Worm (Caenorhabditis elegans) whole organism, L2 larva: ENCODE data around the gene F32D8.15.

Source experiments
- C34F6.9 ChIP-seq: fragments of 150-350 bp; optimal IDR thresholded peaks from 2 replicates; lab custom pipeline; 2014; ENCODE audit warnings: missing biosample characterization, missing genetic modification characterization
- F13H6.1 ChIP-seq: sonication (generic microtip); optimal IDR thresholded peaks from 2 replicates; lab custom pipeline; 2016; ENCODE audit warnings: missing genetic modification characterization, missing compliant biosample characterization
- R02D3.7 ChIP-seq: fragments of 150-350 bp; optimal IDR thresholded peaks from 2 replicates; lab custom pipeline; 2014; ENCODE audit warnings: missing biosample characterization, missing genetic modification characterization
- Y55F3AM.14 ChIP-seq: fragments of 200-800 bp; sonication (Bioruptor generic); optimal IDR thresholded peaks from 2 replicates; lab custom pipeline; 2018; ENCODE audit warnings: mild to moderate bottlenecking, missing genetic modification characterization, missing compliant biosample characterization
- ZK546.5 ChIP-seq: sonication (generic microtip); optimal IDR thresholded peaks from 2 replicates; lab custom pipeline; 2017; ENCODE audit warnings: missing biosample characterization, missing genetic modification characterization
- alr-1 ChIP-seq: fragments of 150-350 bp; optimal IDR thresholded peaks from 2 replicates; lab custom pipeline; 2014; ENCODE audit warnings: missing biosample characterization, missing genetic modification characterization
- aly-2 ChIP-seq: fragments of 150-350 bp; optimal IDR thresholded peaks from 2 replicates; lab custom pipeline; 2014; ENCODE audit warnings: missing biosample characterization, missing genetic modification characterization
- ama-1 ChIP-seq: fragments of 150-350 bp; optimal IDR thresholded peaks from 2 replicates; lab custom pipeline; 2018; ENCODE audit warnings: inconsistent platforms
- blmp-1 ChIP-seq: sonication (generic microtip); optimal IDR thresholded peaks from 2 replicates; lab custom pipeline; 2017; ENCODE audit warnings: missing genetic modification characterization, mild to moderate bottlenecking, missing compliant biosample characterization, antibody characterized with exemption, moderate library complexity; ENCODE audit not compliant: insufficient read depth
- ceh-16 ChIP-seq: fragments of 150-350 bp; optimal IDR thresholded peaks from 2 replicates; lab custom pipeline; 2014; ENCODE audit warnings: missing biosample characterization, missing genetic modification characterization
- ceh-82 ChIP-seq: fragments of 150-350 bp; optimal IDR thresholded peaks from 2 replicates; lab custom pipeline; 2014; ENCODE audit warnings: missing biosample characterization, missing genetic modification characterization
- crh-2 ChIP-seq: sonication (generic microtip); optimal IDR thresholded peaks from 2 replicates; lab custom pipeline; 2017; ENCODE audit warnings: missing biosample characterization, missing genetic modification characterization
- dmd-4 ChIP-seq: sonication (generic microtip); optimal IDR thresholded peaks from 2 replicates; lab custom pipeline; 2017; ENCODE audit warnings: missing biosample characterization, missing genetic modification characterization
- egl-27 ChIP-seq: sonication (generic microtip); optimal IDR thresholded peaks from 3 replicates; lab custom pipeline; 2017; ENCODE audit warnings: missing biosample characterization, missing genetic modification reagents, missing genetic modification characterization
- elt-1 ChIP-seq: fragments of 150-350 bp; optimal IDR thresholded peaks from 2 replicates; lab custom pipeline; 2014; ENCODE audit warnings: missing biosample characterization, missing genetic modification characterization
- elt-3 ChIP-seq: sonication (generic microtip); optimal IDR thresholded peaks from 2 replicates; lab custom pipeline; 2017; ENCODE audit warnings: missing biosample characterization, missing genetic modification characterization
- fos-1 ChIP-seq: fragments of 150-350 bp; optimal IDR thresholded peaks from 2 replicates; lab custom pipeline; 2014; ENCODE audit warnings: missing biosample characterization, missing genetic modification characterization
- gmeb-1 ChIP-seq: fragments of 150-350 bp; optimal IDR thresholded peaks from 2 replicates; lab custom pipeline; 2014; ENCODE audit warnings: missing biosample characterization, missing genetic modification characterization
- lin-11 ChIP-seq: fragments of 150-350 bp; sonication (generic microtip); optimal IDR thresholded peaks from 2 replicates; lab custom pipeline; 2014; ENCODE audit warnings: missing biosample characterization, missing genetic modification characterization, inconsistent platforms, mixed read lengths
- lin-13 ChIP-seq: fragments of 150-350 bp; optimal IDR thresholded peaks from 2 replicates; lab custom pipeline; 2014; ENCODE audit warnings: missing biosample characterization, missing genetic modification reagents, missing genetic modification characterization
- lin-39 ChIP-seq: fragments of 150-350 bp; optimal IDR thresholded peaks from 2 replicates; lab custom pipeline; 2014; ENCODE audit warnings: missing biosample characterization, missing genetic modification reagents, missing genetic modification characterization
- lsy-2 ChIP-seq, 2 experiments: fragments of 150-350 bp in 1 of 2; sonication (generic microtip) in 1 of 2; optimal IDR thresholded peaks; 2 replicates each; lab custom pipeline; 2014 to 2017; ENCODE audit warnings: missing biosample characterization in 2 of 2, missing genetic modification characterization in 2 of 2
- mab-5 ChIP-seq: fragments of 150-350 bp; optimal IDR thresholded peaks from 2 replicates; lab custom pipeline; 2014; ENCODE audit warnings: missing biosample characterization, missing genetic modification characterization
- mbf-1 ChIP-seq: sonication (generic microtip); optimal IDR thresholded peaks from 2 replicates; lab custom pipeline; 2017; ENCODE audit warnings: missing biosample characterization, missing genetic modification characterization
- mdl-1 ChIP-seq, 2 experiments: fragments of 150-350 bp in 1 of 2; sonication (generic microtip) in 1 of 2; optimal IDR thresholded peaks; 2 replicates each; lab custom pipeline; 2017; ENCODE audit warnings: missing biosample characterization in 2 of 2, missing genetic modification characterization in 2 of 2
- nhr-10 ChIP-seq: sonication (generic microtip); optimal IDR thresholded peaks from 2 replicates; lab custom pipeline; 2017; ENCODE audit warnings: missing biosample characterization, missing genetic modification characterization
- nhr-11 ChIP-seq: fragments of 150-350 bp; optimal IDR thresholded peaks from 2 replicates; lab custom pipeline; 2014; ENCODE audit warnings: missing biosample characterization, missing genetic modification characterization
- nhr-12 ChIP-seq: fragments of 150-350 bp; optimal IDR thresholded peaks from 2 replicates; lab custom pipeline; 2014; ENCODE audit warnings: missing biosample characterization, missing genetic modification characterization
- nhr-129 ChIP-seq: fragments of 150-350 bp; optimal IDR thresholded peaks from 2 replicates; lab custom pipeline; 2014; ENCODE audit warnings: missing biosample characterization, missing genetic modification characterization
- nhr-21 ChIP-seq: fragments of 150-350 bp; optimal IDR thresholded peaks from 2 replicates; lab custom pipeline; 2014; ENCODE audit warnings: missing biosample characterization, missing genetic modification characterization
- nhr-23 ChIP-seq: fragments of 150-350 bp; optimal IDR thresholded peaks from 2 replicates; lab custom pipeline; 2014; ENCODE audit warnings: missing biosample characterization, missing genetic modification reagents, missing genetic modification characterization
- nhr-237 ChIP-seq: fragments of 150-350 bp; optimal IDR thresholded peaks from 2 replicates; lab custom pipeline; 2014; ENCODE audit warnings: missing biosample characterization, missing genetic modification characterization
- nhr-25 ChIP-seq: fragments of 150-350 bp; sonication (generic microtip); optimal IDR thresholded peaks from 3 replicates; lab custom pipeline; 2014; ENCODE audit warnings: missing biosample characterization, missing genetic modification characterization
- nhr-6 ChIP-seq: fragments of 150-350 bp; optimal IDR thresholded peaks from 2 replicates; lab custom pipeline; 2014; ENCODE audit warnings: missing biosample characterization, missing genetic modification characterization
- nhr-77 ChIP-seq: fragments of 150-350 bp; optimal IDR thresholded peaks from 2 replicates; lab custom pipeline; 2014; ENCODE audit warnings: missing biosample characterization, missing genetic modification characterization
- peb-1 ChIP-seq: fragments of 150-350 bp; optimal IDR thresholded peaks from 2 replicates; lab custom pipeline; 2014; ENCODE audit warnings: missing biosample characterization, missing genetic modification characterization
- sem-4 ChIP-seq: fragments of 150-350 bp; optimal IDR thresholded peaks from 2 replicates; lab custom pipeline; 2014; ENCODE audit warnings: missing biosample characterization, missing genetic modification reagents, missing genetic modification characterization
- skn-1 ChIP-seq: sonication (generic microtip); optimal IDR thresholded peaks from 2 replicates; lab custom pipeline; 2017; ENCODE audit warnings: missing biosample characterization, missing genetic modification characterization
- sma-3 ChIP-seq: sonication (generic microtip); optimal IDR thresholded peaks from 2 replicates; lab custom pipeline; 2016; ENCODE audit warnings: missing genetic modification reagents, missing genetic modification characterization, missing compliant biosample characterization
- sma-9 ChIP-seq, 2 experiments: fragments of 150-350 bp in 1 of 2; sonication (generic microtip) in 1 of 2; optimal IDR thresholded peaks; 2 replicates each; lab custom pipeline; 2014 to 2016; ENCODE audit warnings: missing genetic modification characterization in 2 of 2, mild to moderate bottlenecking in 1 of 2, missing biosample characterization in 1 of 2, missing compliant biosample characterization in 1 of 2, missing genetic modification reagents in 1 of 2, moderate library complexity in 1 of 2
- snpc-4 ChIP-seq: fragments of 150-350 bp; optimal IDR thresholded peaks from 2 replicates; lab custom pipeline; 2014; ENCODE audit warnings: missing biosample characterization, missing genetic modification characterization
- unc-39 ChIP-seq: fragments of 150-350 bp; optimal IDR thresholded peaks from 2 replicates; lab custom pipeline; 2014; ENCODE audit warnings: missing biosample characterization, missing genetic modification characterization
- unc-55 ChIP-seq: fragments of 150-350 bp; sonication (generic microtip); optimal IDR thresholded peaks from 3 replicates; lab custom pipeline; 2014; ENCODE audit warnings: missing biosample characterization, missing genetic modification reagents, missing genetic modification characterization
- unc-62 ChIP-seq: fragments of 150-350 bp; optimal IDR thresholded peaks from 2 replicates; lab custom pipeline; 2014; ENCODE audit warnings: missing biosample characterization, missing genetic modification reagents, missing genetic modification characterization
- zag-1 ChIP-seq: fragments of 150-350 bp; optimal IDR thresholded peaks from 2 replicates; lab custom pipeline; 2014; ENCODE audit warnings: missing biosample characterization, missing genetic modification characterization
- ztf-1 ChIP-seq: fragments of 200-800 bp; sonication (Bioruptor generic); conservative IDR thresholded peaks from 2 replicates; pipeline ENCODE4 v1.3.6; 2022; ENCODE audit warnings: missing genetic modification characterization, missing compliant biosample characterization
- ztf-11 ChIP-seq: sonication (generic microtip); optimal IDR thresholded peaks from 2 replicates; lab custom pipeline; 2017; ENCODE audit warnings: missing biosample characterization, missing genetic modification characterization
- ztf-4 ChIP-seq: fragments of 150-350 bp; optimal IDR thresholded peaks from 2 replicates; lab custom pipeline; 2014; ENCODE audit warnings: missing biosample characterization, missing genetic modification characterization

The F32D8.15 gene

ce11 chrV:10951655-10952278 lies 47.9 kb downstream of the F32D8.15 start, which contains the start of gene F17C11.4:
Gene F17C11.4, plus strand, starts transcription at chrV:10951860.
- TF ChIP-seq crh-2 (tag; lab: Kevin White, UChicago) (peak; percentile 57), aly-2 (tag; lab: Kevin White, UChicago) (no peak), lsy-2 (tag; optimal IDR thresholded peaks at IDR 0.05; lab: Kevin White, UChicago) (peak in 1 of 2 experiments; percentile 84), lin-11 (tag; lab: Kevin White, UChicago) (no peak), elt-1 (tag; lab: Kevin White, UChicago) (no peak), ama-1 (lab: Kevin White, UChicago) (peak; percentile 88), lin-39 (tag; lab: Kevin White, UChicago) (no peak), nhr-6 (tag; lab: Kevin White, UChicago) (peak; percentile 72), ceh-16 (no peak), mbf-1 (tag; lab: Kevin White, UChicago) (no peak), mdl-1 (tag; optimal IDR thresholded peaks at IDR 0.05; lab: Kevin White, UChicago) (peak; percentile 28 to 85), nhr-25 (tag; lab: Kevin White, UChicago) (peak; percentile 90), ztf-4 (tag; lab: Kevin White, UChicago) (peak; percentile 88), skn-1 (tag; lab: Kevin White, UChicago) (no peak), elt-3 (no peak), unc-39 (tag; lab: Kevin White, UChicago) (no peak), sma-9 (GFP tag; optimal IDR thresholded peaks at IDR 0.05; lab: Kevin White, UChicago) (peak; percentile 96), sma-9 (tag; optimal IDR thresholded peaks at IDR 0.05; lab: Kevin White, UChicago) (no peak), C34F6.9 (tag; lab: Kevin White, UChicago) (peak; percentile 85), ceh-82 (tag; lab: Kevin White, UChicago) (no peak), sem-4 (tag; lab: Kevin White, UChicago) (peak; percentile 70), snpc-4 (tag; lab: Kevin White, UChicago) (peak; percentile 48), egl-27 (tag; lab: Kevin White, UChicago) (peak; percentile 49), ZK546.5 (no peak), nhr-237 (tag; lab: Kevin White, UChicago) (no peak), nhr-21 (tag; lab: Kevin White, UChicago) (peak; percentile 81), mab-5 (peak; percentile 39), R02D3.7 (tag; lab: Kevin White, UChicago) (no peak), nhr-77 (tag; lab: Kevin White, UChicago) (no peak), nhr-12 (no peak), nhr-129 (tag; lab: Kevin White, UChicago) (peak; percentile 96), unc-62 (GFP tag; lab: Kevin White, UChicago) (no peak), nhr-23 (tag; lab: Kevin White, UChicago) (no peak), nhr-11 (tag; lab: Kevin White, UChicago) (no peak), blmp-1 (tag; lab: Kevin White, UChicago) (peak; percentile 76), alr-1 (tag; lab: Kevin White, UChicago) (no peak), F13H6.1 (tag; lab: Kevin White, UChicago) (peak; percentile 91), unc-55 (GFP tag; lab: Kevin White, UChicago) (peak; percentile 4), peb-1 (no peak), Y55F3AM.14 (GFP tag; lab: Kevin White, UChicago) (peak; percentile 86), ztf-11 (tag; lab: Kevin White, UChicago) (no peak), fos-1 (tag; lab: Kevin White, UChicago) (peak; percentile 66), sma-3 (GFP tag; lab: Kevin White, UChicago) (peak; percentile 75), nhr-10 (tag; lab: Kevin White, UChicago) (no peak), lin-13 (GFP tag; lab: Kevin White, UChicago) (peak; percentile 59), dmd-4 (tag; lab: Kevin White, UChicago) (no peak), ztf-1 (GFP tag; lab: Robert Waterston, UW) (no peak), gmeb-1 (tag; lab: Kevin White, UChicago) (peak; percentile 58), zag-1 (tag; lab: Kevin White, UChicago) (peak; percentile 54)
- TF ChIP-seq, all 48 proteins: peak for 24
